Worm (Caenorhabditis elegans): Measurements from ENCODE around the gene crp-1.

- TF ChIP-seq him-1 (tag; optimal IDR thresholded peaks at IDR 0.05) (no peak), W03F9.2 (tag; optimal IDR thresholded peaks at IDR 0.05) (no peak)
Measured at ce11 chrV:10474040-10474439, 4.3 kb upstream of the crp-1 start.
